Worm (Caenorhabditis elegans): ENCODE measurements around the gene H01G02.3.

ce11 chrIV:11737269-11737668, 55.1 kb downstream of the H01G02.3 start, which contains the start of gene K01A6.8:
- no peak for TF ChIP-seq blmp-1 (tag; optimal IDR thresholded peaks at IDR 0.05)
- TF ChIP-seq nhr-237 (tag; optimal IDR thresholded peaks at IDR 0.05) = no peak
- no peak for TF ChIP-seq lsy-2 (tag; optimal IDR thresholded peaks at IDR 0.05)
- no peak for TF ChIP-seq nhr-76 (tag; optimal IDR thresholded peaks at IDR 0.05)
- no peak for TF ChIP-seq sptf-1 (tag; optimal IDR thresholded peaks at IDR 0.05)
- no peak for TF ChIP-seq pha-4 (tag; optimal IDR thresholded peaks at IDR 0.05)
- TF ChIP-seq mab-5 (tag; optimal IDR thresholded peaks at IDR 0.05) = no peak
- no peak for TF ChIP-seq elt-3 (tag; optimal IDR thresholded peaks at IDR 0.05)
- no peak for TF ChIP-seq ces-1 (GFP tag; optimal IDR thresholded peaks at IDR 0.05)
